Worm (Caenorhabditis elegans) whole organism, late embryonic: ENCODE data around the gene nas-18.

Experiments used
- C08G9.2 ChIP-seq: sonication (generic microtip); optimal IDR thresholded peaks from 2 replicates; lab custom pipeline; 2016; ENCODE audit warnings: mild to moderate bottlenecking, missing genetic modification characterization, moderate library complexity, missing compliant biosample characterization
- F13H6.1 ChIP-seq: sonication (generic microtip); optimal IDR thresholded peaks from 2 replicates; lab custom pipeline; 2016; ENCODE audit warnings: missing genetic modification characterization, missing compliant biosample characterization
- T23F11.4 ChIP-seq: fragments of 200-800 bp; sonication (Bioruptor generic); optimal IDR thresholded peaks from 2 replicates; lab custom pipeline; 2018; ENCODE audit warnings: mild to moderate bottlenecking, missing genetic modification characterization, missing compliant biosample characterization
- Y22D7AL.16 ChIP-seq: sonication (generic microtip); optimal IDR thresholded peaks from 2 replicates; lab custom pipeline; 2016; ENCODE audit warnings: missing genetic modification characterization, missing compliant biosample characterization
- ahr-1 ChIP-seq: sonication (generic microtip); optimal IDR thresholded peaks from 2 replicates; lab custom pipeline; 2016; ENCODE audit warnings: missing genetic modification characterization, missing compliant biosample characterization
- ceh-14 ChIP-seq: sonication (generic microtip); optimal IDR thresholded peaks from 2 replicates; lab custom pipeline; 2016; ENCODE audit warnings: missing genotype, missing genetic modification characterization, missing compliant biosample characterization
- ceh-18 ChIP-seq: sonication (generic microtip); optimal IDR thresholded peaks from 2 replicates; lab custom pipeline; 2016; ENCODE audit warnings: missing genetic modification characterization, missing compliant biosample characterization
- ceh-19 ChIP-seq: fragments of 200-800 bp; sonication (Bioruptor generic); optimal IDR thresholded peaks from 2 replicates; lab custom pipeline; 2018; ENCODE audit warnings: mild to moderate bottlenecking, missing genetic modification characterization, missing compliant biosample characterization
- ceh-2 ChIP-seq: sonication (generic microtip); optimal IDR thresholded peaks from 2 replicates; lab custom pipeline; 2016; ENCODE audit warnings: missing genotype, missing genetic modification characterization, missing compliant biosample characterization
- ceh-22 ChIP-seq: sonication (generic microtip); optimal IDR thresholded peaks from 2 replicates; lab custom pipeline; 2017; ENCODE audit warnings: missing biosample characterization, missing genetic modification characterization
- ceh-24 ChIP-seq: sonication (generic microtip); optimal IDR thresholded peaks from 2 replicates; lab custom pipeline; 2016; ENCODE audit warnings: mild to moderate bottlenecking, missing genetic modification characterization, missing compliant biosample characterization
- ceh-30 ChIP-seq: fragments of 150-350 bp; optimal IDR thresholded peaks from 2 replicates; lab custom pipeline; 2014; ENCODE audit warnings: missing biosample characterization, missing genetic modification characterization
- ceh-31 ChIP-seq: sonication (generic microtip); optimal IDR thresholded peaks from 2 replicates; lab custom pipeline; 2016; ENCODE audit warnings: missing genetic modification characterization, missing compliant biosample characterization
- ceh-34 ChIP-seq: sonication (generic microtip); optimal IDR thresholded peaks from 2 replicates; lab custom pipeline; 2016; ENCODE audit warnings: mild to moderate bottlenecking, missing genetic modification characterization, missing compliant biosample characterization
- ceh-45 ChIP-seq: fragments of 200-800 bp; sonication (Bioruptor generic); IDR thresholded peaks from 2 replicates; pipeline ENCODE4 v1.3.6; 2022; ENCODE audit warnings: missing genetic modification reagents, missing genetic modification characterization, missing compliant biosample characterization
- ceh-48 ChIP-seq: sonication (generic microtip); optimal IDR thresholded peaks from 2 replicates; lab custom pipeline; 2016; ENCODE audit warnings: missing genetic modification characterization, inconsistent platforms, missing compliant biosample characterization
- ceh-6 ChIP-seq: fragments of 200-800 bp; sonication (Bioruptor generic); optimal IDR thresholded peaks from 2 replicates; lab custom pipeline; 2018; ENCODE audit warnings: mild to moderate bottlenecking, missing genetic modification characterization, missing compliant biosample characterization
- ceh-9 ChIP-seq: sonication (generic microtip); optimal IDR thresholded peaks from 2 replicates; lab custom pipeline; 2016; ENCODE audit warnings: mild to moderate bottlenecking, missing genetic modification characterization, inconsistent platforms, missing compliant biosample characterization
- che-1 ChIP-seq: sonication (generic microtip); optimal IDR thresholded peaks from 2 replicates; lab custom pipeline; 2016; ENCODE audit warnings: mild to moderate bottlenecking, missing genetic modification characterization, missing compliant biosample characterization
- dmd-4 ChIP-seq: sonication (generic microtip); optimal IDR thresholded peaks from 2 replicates; lab custom pipeline; 2016; ENCODE audit warnings: borderline replicate concordance, missing genetic modification characterization, missing compliant biosample characterization
- dve-1 ChIP-seq: sonication (generic microtip); optimal IDR thresholded peaks from 2 replicates; lab custom pipeline; 2017; ENCODE audit warnings: antibody characterized with exemption, mild to moderate bottlenecking, missing genetic modification characterization, missing compliant biosample characterization
- elt-2 ChIP-seq: sonication (generic microtip); optimal IDR thresholded peaks from 2 replicates; lab custom pipeline; 2016; ENCODE audit warnings: missing genetic modification reagents, missing genetic modification characterization, missing compliant biosample characterization
- ets-4 ChIP-seq: sonication (generic microtip); optimal IDR thresholded peaks from 2 replicates; lab custom pipeline; 2016; ENCODE audit warnings: missing genetic modification characterization, missing compliant biosample characterization
- fax-1 ChIP-seq: sonication (generic microtip); optimal IDR thresholded peaks from 2 replicates; lab custom pipeline; 2016; ENCODE audit warnings: missing genotype, missing genetic modification characterization, missing compliant biosample characterization
- fkh-6 ChIP-seq: sonication (generic microtip); optimal IDR thresholded peaks from 2 replicates; lab custom pipeline; 2016; ENCODE audit warnings: missing genetic modification characterization, missing compliant biosample characterization
- hlh-13 ChIP-seq: fragments of 200-800 bp; sonication (Bioruptor generic); optimal IDR thresholded peaks from 2 replicates; lab custom pipeline; 2018; ENCODE audit warnings: mild to moderate bottlenecking, missing genetic modification characterization, missing compliant biosample characterization
- hlh-15 ChIP-seq: sonication (generic microtip); optimal IDR thresholded peaks from 2 replicates; lab custom pipeline; 2016; ENCODE audit warnings: missing genetic modification characterization, missing compliant biosample characterization
- hlh-30 ChIP-seq: sonication (generic microtip); optimal IDR thresholded peaks from 2 replicates; lab custom pipeline; 2017; ENCODE audit warnings: antibody characterized with exemption, missing genetic modification characterization, missing compliant biosample characterization; ENCODE audit not compliant: insufficient read depth
- hlh-6 ChIP-seq: sonication (generic microtip); optimal IDR thresholded peaks from 2 replicates; lab custom pipeline; 2016; ENCODE audit warnings: missing genotype, missing genetic modification characterization, missing compliant biosample characterization
- hlh-8 ChIP-seq: sonication (generic microtip); optimal IDR thresholded peaks from 2 replicates; lab custom pipeline; 2016; ENCODE audit warnings: missing genotype, missing genetic modification characterization, missing compliant biosample characterization
- lim-6 ChIP-seq: sonication (generic microtip); optimal IDR thresholded peaks from 2 replicates; lab custom pipeline; 2016; ENCODE audit warnings: missing genetic modification characterization, missing compliant biosample characterization
- lin-11 ChIP-seq: fragments of 200-800 bp; sonication (Bioruptor generic); optimal IDR thresholded peaks from 2 replicates; lab custom pipeline; 2018; ENCODE audit warnings: mild to moderate bottlenecking, missing genetic modification characterization, missing compliant biosample characterization
- madf-2 ChIP-seq: sonication (generic microtip); optimal IDR thresholded peaks from 2 replicates; lab custom pipeline; 2017; ENCODE audit warnings: missing genetic modification characterization, missing compliant biosample characterization
- nfya-1 ChIP-seq: sonication (generic microtip); optimal IDR thresholded peaks from 2 replicates; lab custom pipeline; 2017; ENCODE audit warnings: missing genetic modification characterization, mild to moderate bottlenecking, missing compliant biosample characterization, antibody characterized with exemption, moderate library complexity
- nhr-11 ChIP-seq: fragments of 150-350 bp; optimal IDR thresholded peaks from 2 replicates; lab custom pipeline; 2014; ENCODE audit warnings: missing biosample characterization, missing genetic modification characterization
- nhr-232 ChIP-seq: sonication (generic microtip); optimal IDR thresholded peaks from 2 replicates; lab custom pipeline; 2016; ENCODE audit warnings: missing genetic modification characterization, missing compliant biosample characterization
- odd-2 ChIP-seq: sonication (generic microtip); optimal IDR thresholded peaks from 2 replicates; lab custom pipeline; 2017; ENCODE audit warnings: antibody characterized with exemption, mild to moderate bottlenecking, missing genetic modification characterization, missing compliant biosample characterization
- pha-2 ChIP-seq: sonication (generic microtip); optimal IDR thresholded peaks from 2 replicates; lab custom pipeline; 2017; ENCODE audit warnings: mild to moderate bottlenecking, missing genetic modification characterization, missing compliant biosample characterization
- pha-4 ChIP-seq: fragments of 150-350 bp; optimal IDR thresholded peaks from 2 replicates; lab custom pipeline; 2018; ENCODE audit warnings: missing biosample characterization, missing genetic modification reagents, missing genetic modification characterization
- pqm-1 ChIP-seq: sonication (generic microtip); optimal IDR thresholded peaks from 2 replicates; lab custom pipeline; 2016; ENCODE audit warnings: missing genetic modification characterization, missing compliant biosample characterization
- pros-1 ChIP-seq: fragments of 150-350 bp; optimal IDR thresholded peaks from 2 replicates; lab custom pipeline; 2014; ENCODE audit warnings: missing biosample characterization, missing genetic modification reagents, missing genetic modification characterization
- ref-2 ChIP-seq: sonication (generic microtip); optimal IDR thresholded peaks from 2 replicates; lab custom pipeline; 2016; ENCODE audit warnings: missing genetic modification characterization, missing compliant biosample characterization
- rnt-1 ChIP-seq: sonication (generic microtip); optimal IDR thresholded peaks from 2 replicates; lab custom pipeline; 2016; ENCODE audit warnings: missing genetic modification characterization, missing compliant biosample characterization
- sdc-2 ChIP-seq: sonication (generic microtip); optimal IDR thresholded peaks from 2 replicates; lab custom pipeline; 2016; ENCODE audit warnings: missing genotype, missing genetic modification characterization, missing compliant biosample characterization
- sox-2 ChIP-seq: fragments of 200-800 bp; sonication (Bioruptor generic); IDR thresholded peaks from 2 replicates; pipeline ENCODE4 v1.3.6; 2022; ENCODE audit warnings: missing genetic modification reagents, missing genetic modification characterization, missing compliant biosample characterization
- sox-4 ChIP-seq: sonication (generic microtip); optimal IDR thresholded peaks from 2 replicates; lab custom pipeline; 2017; ENCODE audit warnings: mild to moderate bottlenecking, missing genetic modification characterization, inconsistent platforms, missing compliant biosample characterization
- syd-9 ChIP-seq: sonication (generic microtip); optimal IDR thresholded peaks from 2 replicates; lab custom pipeline; 2016; ENCODE audit warnings: mild to moderate bottlenecking, missing genetic modification characterization, moderate library complexity, missing compliant biosample characterization
- tbx-2 ChIP-seq: sonication (generic microtip); optimal IDR thresholded peaks from 2 replicates; lab custom pipeline; 2016; ENCODE audit warnings: missing genetic modification characterization, missing compliant biosample characterization
- tbx-7 ChIP-seq: sonication (generic microtip); optimal IDR thresholded peaks from 2 replicates; lab custom pipeline; 2016; ENCODE audit warnings: missing genotype, missing genetic modification characterization, missing compliant biosample characterization
- ttx-3 ChIP-seq: sonication (generic microtip); optimal IDR thresholded peaks from 2 replicates; lab custom pipeline; 2016; ENCODE audit warnings: missing genetic modification reagents, missing genetic modification characterization, missing compliant biosample characterization
- unc-42 ChIP-seq: sonication (generic microtip); optimal IDR thresholded peaks from 2 replicates; lab custom pipeline; 2016; ENCODE audit warnings: missing genotype, missing genetic modification characterization, missing compliant biosample characterization
- unc-86 ChIP-seq: sonication (generic microtip); optimal IDR thresholded peaks from 2 replicates; lab custom pipeline; 2016; ENCODE audit warnings: missing genetic modification characterization, missing compliant biosample characterization
- zip-5 ChIP-seq: sonication (generic microtip); optimal IDR thresholded peaks from 2 replicates; lab custom pipeline; 2016; ENCODE audit warnings: missing genetic modification characterization, missing compliant biosample characterization
- ztf-16 ChIP-seq: sonication (generic microtip); optimal IDR thresholded peaks from 2 replicates; lab custom pipeline; 2017; ENCODE audit warnings: missing genetic modification characterization, missing compliant biosample characterization

nas-18 gene

DNA sequence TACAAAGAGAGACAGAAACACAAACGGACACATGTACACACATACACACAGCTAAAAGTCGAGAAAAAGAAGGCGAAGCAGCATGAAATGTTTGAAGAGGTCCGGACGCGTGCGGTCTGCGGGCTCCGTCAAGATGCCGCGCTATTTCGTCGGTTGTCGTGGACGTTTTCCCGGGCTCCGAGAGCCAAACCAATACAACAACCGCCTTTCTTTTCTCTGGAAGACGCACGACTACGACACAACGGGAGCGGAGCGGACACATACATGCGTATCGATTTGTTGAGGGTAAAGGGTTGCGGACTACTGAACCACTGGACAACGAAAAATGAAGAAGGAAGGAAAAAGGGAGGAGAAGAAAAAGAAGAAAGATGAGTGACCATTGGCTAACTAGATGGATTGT, 49.1 kb downstream of the nas-18 start:
- TF ChIP-seq dmd-4 (tag; lab: Kevin White, UChicago) (no peak), lim-6 (tag; lab: Kevin White, UChicago) (no peak), unc-42 (tag; lab: Kevin White, UChicago) (peak; percentile 40), ceh-22 (tag; lab: Kevin White, UChicago) (no peak), pha-2 (tag; lab: Kevin White, UChicago) (no peak), che-1 (tag; lab: Kevin White, UChicago) (no peak), hlh-15 (tag; lab: Kevin White, UChicago) (no peak), ref-2 (tag; lab: Kevin White, UChicago) (peak; percentile 62), pqm-1 (tag; lab: Kevin White, UChicago) (no peak), pha-4 (no peak), hlh-30 (tag; lab: Kevin White, UChicago) (no peak), fax-1 (tag; lab: Kevin White, UChicago) (no peak), nhr-232 (tag; lab: Kevin White, UChicago) (no peak), ahr-1 (no peak), nfya-1 (peak; percentile 69), ttx-3 (tag; lab: Kevin White, UChicago) (no peak), elt-2 (tag; lab: Kevin White, UChicago) (no peak), ceh-34 (tag; lab: Kevin White, UChicago) (peak; percentile 39), ceh-45 (GFP tag; lab: Robert Waterston, UW) (no peak), F13H6.1 (tag; lab: Kevin White, UChicago) (peak; percentile 28), hlh-6 (tag; lab: Kevin White, UChicago) (no peak), ceh-6 (no peak), zip-5 (tag; lab: Kevin White, UChicago) (no peak), madf-2 (no peak), odd-2 (tag; lab: Kevin White, UChicago) (no peak), fkh-6 (tag; lab: Kevin White, UChicago) (no peak), ceh-48 (tag; lab: Kevin White, UChicago) (peak; percentile 89), ets-4 (tag; lab: Kevin White, UChicago) (no peak), Y22D7AL.16 (tag; lab: Kevin White, UChicago) (no peak), ceh-18 (peak; percentile 6), hlh-8 (tag; lab: Kevin White, UChicago) (no peak), C08G9.2 (peak; percentile 17), ceh-2 (tag; lab: Kevin White, UChicago) (no peak), sox-2 (no peak), ceh-24 (tag; lab: Kevin White, UChicago) (no peak), sox-4 (tag; lab: Kevin White, UChicago) (no peak), ztf-16 (tag; lab: Kevin White, UChicago) (no peak), lin-11 (tag; lab: Kevin White, UChicago) (no peak), ceh-30 (tag; lab: Kevin White, UChicago) (no peak), unc-86 (tag; lab: Kevin White, UChicago) (no peak), tbx-2 (peak; percentile 39), pros-1 (tag; lab: Kevin White, UChicago) (no peak), tbx-7 (no peak), dve-1 (tag; lab: Kevin White, UChicago) (no peak), nhr-11 (tag; lab: Kevin White, UChicago) (no peak), ceh-19 (GFP tag; lab: Kevin White, UChicago) (peak; percentile 49), T23F11.4 (GFP tag; lab: Kevin White, UChicago) (no peak), ceh-9 (tag; lab: Kevin White, UChicago) (no peak), rnt-1 (tag; lab: Kevin White, UChicago) (no peak), ceh-31 (tag; lab: Kevin White, UChicago) (peak; percentile 51), ceh-14 (tag; lab: Kevin White, UChicago) (peak; percentile 44), hlh-13 (GFP tag; lab: Kevin White, UChicago) (no peak), sdc-2 (tag; lab: Kevin White, UChicago) (peak; percentile 7), syd-9 (no peak)
- TF ChIP-seq, all 69 proteins: peak for 13
